Worm (Caenorhabditis elegans): Measurements from ENCODE around the gene K07F5.15.

DNA sequence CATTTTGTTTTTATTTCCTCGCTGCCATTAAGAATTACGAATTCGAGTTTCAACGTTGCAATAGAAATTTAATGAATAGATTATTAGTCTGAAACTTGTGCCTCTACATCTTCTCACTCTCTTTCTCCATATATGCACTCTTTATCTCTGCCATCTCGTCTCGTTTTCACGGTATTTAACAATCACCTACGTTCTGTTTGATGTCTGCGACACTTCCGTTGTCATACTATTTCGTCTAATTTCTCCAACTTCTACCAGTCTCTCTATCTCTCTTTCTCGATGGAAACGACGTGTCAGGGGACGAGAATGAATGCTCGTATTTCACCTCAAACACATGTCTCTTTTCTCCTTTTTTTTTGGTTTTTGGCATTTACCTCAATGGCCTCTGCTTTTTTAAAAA is 9.0 kb downstream of the K07F5.15 start:
- TF ChIP-seq egl-27 (tag; optimal IDR thresholded peaks at IDR 0.05) (no peak), nhr-11 (tag; optimal IDR thresholded peaks at IDR 0.05) (peak; percentile 53), pqm-1 (tag; optimal IDR thresholded peaks at IDR 0.05) (peak; percentile 9), snpc-4 (tag; optimal IDR thresholded peaks at IDR 0.05) (no peak), ama-1 (optimal IDR thresholded peaks at IDR 0.05) (no peak), Y48G9A.11 (GFP tag; IDR thresholded peaks at IDR 0.05) (no peak), lin-39 (tag; optimal IDR thresholded peaks at IDR 0.05) (no peak), fos-1 (tag; optimal IDR thresholded peaks at IDR 0.05) (no peak), hif-1 (tag; optimal IDR thresholded peaks at IDR 0.05) (peak in 1 of 2 experiments; percentile 8), nhr-28 (tag; optimal IDR thresholded peaks at IDR 0.05) (peak; percentile 39), hlh-11 (tag; optimal IDR thresholded peaks at IDR 0.05) (peak; percentile 71), madf-9 (GFP tag; conservative IDR thresholded peaks at IDR 0.05) (no peak), aha-1 (tag) (peak; percentile 60), ZK546.5 (tag; optimal IDR thresholded peaks at IDR 0.05) (no peak)
